Fruit fly (Drosophila melanogaster): ENCODE data around the gene CG42375.
A peak's percentile ranks its signal among the peaks of the same experiment; 100 is the strongest.

CG42375 gene

DNA sequence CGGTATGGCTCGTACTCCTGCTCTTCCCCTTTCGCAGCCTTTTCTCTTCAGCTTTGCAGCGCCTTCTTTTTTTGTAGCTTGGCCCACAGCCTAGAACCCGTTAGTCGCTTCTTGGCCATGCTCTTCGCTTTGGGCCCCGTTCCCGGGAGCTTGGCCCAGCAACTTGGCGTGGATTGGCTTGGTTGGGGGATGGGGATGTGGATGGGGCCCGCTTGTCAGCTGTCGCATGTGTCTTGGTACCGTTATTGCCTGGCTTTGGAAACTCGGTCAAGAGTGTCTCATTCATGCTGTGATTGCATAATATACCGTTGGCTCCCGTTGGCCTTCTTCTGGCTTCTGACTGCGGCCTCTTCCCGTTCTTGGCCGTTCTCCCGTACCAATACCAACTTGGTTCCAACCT lies 6.5 kb downstream of the CG42375 start:
- TF ChIP-seq Hr78 (GFP tag; optimal IDR thresholded peaks at IDR 0.05) (no peak), dsf (GFP tag; optimal IDR thresholded peaks at IDR 0.05; ENCODE audit: borderline replicate concordance) (no peak), CG32264 (GFP tag; optimal IDR thresholded peaks at IDR 0.05) (no peak), Hnf4 (GFP tag; optimal IDR thresholded peaks at IDR 0.05) (no peak), usp (GFP tag; optimal IDR thresholded peaks at IDR 0.05) (no peak)

DNA sequence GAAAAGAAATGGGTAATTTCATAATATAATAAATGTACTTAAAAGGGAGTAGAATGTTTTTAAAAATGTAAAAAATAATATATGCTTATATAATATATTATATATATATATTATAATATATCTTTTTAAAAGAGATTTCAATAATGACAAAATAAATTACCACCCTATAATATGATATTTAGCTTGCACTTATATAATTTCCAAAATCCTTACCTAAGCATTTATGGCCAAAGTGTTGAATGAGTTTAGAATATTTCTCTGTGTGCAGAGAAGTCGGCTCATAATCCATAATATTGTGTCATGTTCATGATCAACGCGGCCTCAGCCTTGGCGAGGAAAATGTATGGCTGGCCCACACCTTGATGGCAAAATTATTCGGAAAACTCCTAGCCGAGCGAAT lies 8.8 kb downstream of the CG42375 start:
- TF ChIP-seq psq (GFP tag; optimal IDR thresholded peaks at IDR 0.05) (no peak), ey (GFP tag; optimal IDR thresholded peaks at IDR 0.05) (no peak), woc (GFP tag; optimal IDR thresholded peaks at IDR 0.05) (no peak), usp (GFP tag; optimal IDR thresholded peaks at IDR 0.05) (no peak), h (GFP tag; optimal IDR thresholded peaks at IDR 0.05) (no peak), Myc (optimal IDR thresholded peaks at IDR 0.05) (no peak), dl (GFP tag; optimal IDR thresholded peaks at IDR 0.05; ENCODE audit: insufficient read depth in 1 of 2, partially characterized antibody in 2 of 2) (no peak), dsf (GFP tag; optimal IDR thresholded peaks at IDR 0.05; ENCODE audit: borderline replicate concordance) (no peak)

DNA sequence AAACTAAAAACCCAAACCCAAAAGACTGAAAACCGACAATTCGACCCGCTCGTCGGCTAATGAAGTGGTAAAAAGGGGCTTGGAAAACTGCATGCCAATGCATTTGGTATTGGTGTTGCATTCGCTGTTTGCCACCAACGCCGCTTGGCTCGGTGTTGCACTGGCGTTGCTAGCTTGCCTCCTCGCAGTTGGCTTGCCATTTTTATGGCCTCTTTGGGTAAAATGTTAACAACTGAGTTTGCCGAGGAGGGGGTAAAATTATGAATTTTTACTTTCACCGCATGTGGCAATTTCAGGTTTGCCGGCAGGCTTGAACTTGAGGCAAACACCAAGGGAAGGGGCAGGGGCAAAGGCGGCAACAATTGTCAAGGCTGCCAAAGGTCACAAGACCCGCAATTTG lies 9.2 kb downstream of the CG42375 start:
- TF ChIP-seq Myc (optimal IDR thresholded peaks at IDR 0.05) (no peak), Mio (GFP tag; optimal IDR thresholded peaks at IDR 0.05) (no peak), ey (GFP tag; optimal IDR thresholded peaks at IDR 0.05) (no peak)

DNA sequence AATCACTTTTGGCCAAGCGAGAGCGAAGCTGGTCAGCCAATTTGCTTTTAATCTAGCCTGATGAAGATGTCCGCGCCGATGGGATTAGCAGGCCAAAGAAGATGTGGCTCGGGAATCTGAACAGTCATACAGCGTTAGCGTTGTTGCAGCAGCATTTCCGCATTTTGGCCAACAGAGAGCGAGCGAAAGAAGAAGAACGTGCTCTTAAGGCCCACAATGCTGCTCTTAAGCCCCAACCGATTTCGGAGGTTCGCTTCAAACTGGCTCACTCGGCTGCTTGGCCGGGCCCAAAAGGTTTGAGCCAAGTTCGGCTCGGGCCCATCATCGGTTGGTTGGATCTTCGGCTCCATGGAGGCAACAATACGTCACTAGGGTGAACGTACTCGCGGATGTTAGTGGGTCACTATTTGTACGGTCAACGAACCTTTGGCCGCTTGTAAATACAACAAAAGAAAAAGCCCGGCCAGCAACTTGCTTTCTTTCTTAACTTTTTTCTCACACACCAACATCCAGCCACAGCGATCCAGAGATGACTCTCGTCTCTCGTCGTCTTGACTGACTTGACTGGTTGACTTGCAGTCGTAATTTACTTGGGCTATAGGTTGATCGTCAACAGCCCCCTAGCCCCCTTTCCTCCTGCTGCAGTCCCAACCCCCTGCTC lies 10.3 kb downstream of the CG42375 start:
- TF ChIP-seq Hr78 (GFP tag; optimal IDR thresholded peaks at IDR 0.05) (no peak), Dif (GFP tag; optimal IDR thresholded peaks at IDR 0.05; ENCODE audit: partially characterized antibody) (peak; percentile 36)

dm6 chr3R:13790820-13791219 lies 11.4 kb downstream of the CG42375 start:
- TF ChIP-seq fru (GFP tag; optimal IDR thresholded peaks at IDR 0.05) (no peak), CG32264 (GFP tag; optimal IDR thresholded peaks at IDR 0.05) (no peak), Dfd (GFP tag; optimal IDR thresholded peaks at IDR 0.05) (no peak), N (GFP tag; optimal IDR thresholded peaks at IDR 0.05) (no peak), OdsH (GFP tag; optimal IDR thresholded peaks at IDR 0.05) (no peak), CG9705 (GFP tag; optimal IDR thresholded peaks at IDR 0.05) (no peak), Hr78 (GFP tag; optimal IDR thresholded peaks at IDR 0.05) (no peak), dl (GFP tag; optimal IDR thresholded peaks at IDR 0.05; ENCODE audit: insufficient read depth in 1 of 2, partially characterized antibody in 2 of 2) (no peak), rgr (GFP tag; optimal IDR thresholded peaks at IDR 0.05) (no peak), pan (optimal IDR thresholded peaks at IDR 0.05) (no peak), psq (GFP tag; optimal IDR thresholded peaks at IDR 0.05) (no peak)

DNA sequence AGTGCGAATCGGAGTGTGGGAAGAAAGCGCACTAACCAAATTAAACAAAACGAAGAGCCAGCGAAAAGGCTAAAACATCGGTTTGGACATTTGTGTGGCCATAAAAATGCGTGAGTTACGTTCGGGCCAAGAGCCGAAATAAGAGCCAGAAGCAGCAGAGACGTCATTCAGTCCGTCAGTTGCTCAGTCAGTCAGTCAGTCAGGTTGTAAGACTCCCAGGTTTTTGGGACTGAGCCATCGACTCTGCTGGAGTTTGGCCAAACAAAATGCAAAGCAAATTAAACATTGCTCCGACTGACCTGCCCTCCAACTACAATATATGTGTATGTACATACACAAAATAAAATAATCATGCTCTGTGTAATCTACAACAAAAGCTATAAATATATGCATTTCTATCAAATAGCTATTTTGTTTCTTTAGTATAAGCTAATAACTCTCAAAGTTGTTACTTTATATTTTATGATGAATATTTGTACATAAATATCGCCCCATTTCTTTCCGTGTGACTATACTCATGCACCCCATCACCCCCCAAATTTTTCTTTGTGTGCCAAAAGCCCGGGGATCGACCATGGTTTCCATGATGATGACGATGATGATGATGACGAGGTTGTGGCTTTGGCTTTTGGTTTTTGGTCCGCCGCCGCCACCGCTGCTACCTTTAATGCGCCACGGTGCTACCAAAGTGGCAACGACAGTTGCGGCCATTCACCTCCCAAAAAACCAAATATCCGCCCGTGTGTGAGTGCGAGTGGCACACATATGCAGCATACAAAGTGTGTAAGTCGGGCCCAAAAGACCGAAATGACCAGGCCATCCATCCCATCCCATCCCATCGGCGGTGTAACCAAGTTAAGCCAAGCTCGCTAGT lies 13.9 kb downstream of the CG42375 start:
- TF ChIP-seq OdsH (GFP tag; optimal IDR thresholded peaks at IDR 0.05), result peak; percentile 63
- peak; percentile 45 for TF ChIP-seq psq (GFP tag; optimal IDR thresholded peaks at IDR 0.05)
- peak; percentile 81 for TF ChIP-seq fru (GFP tag; optimal IDR thresholded peaks at IDR 0.05)
- no peak for TF ChIP-seq Abd-B (GFP tag; optimal IDR thresholded peaks at IDR 0.05)
- TF ChIP-seq Rel (GFP tag; optimal IDR thresholded peaks at IDR 0.05), result no peak
- TF ChIP-seq Rel (tag; optimal IDR thresholded peaks at IDR 0.05), result no peak
- no peak for TF ChIP-seq pan (optimal IDR thresholded peaks at IDR 0.05)
- TF ChIP-seq GATAd (GFP tag; optimal IDR thresholded peaks at IDR 0.05), result no peak
- peak; percentile 23 for TF ChIP-seq rgr (GFP tag; optimal IDR thresholded peaks at IDR 0.05)
- peak; percentile 76 for TF ChIP-seq HLH106 (tag; optimal IDR thresholded peaks at IDR 0.05)
- TF ChIP-seq Sp1 (GFP tag; optimal IDR thresholded peaks at IDR 0.05), result peak; percentile 75
- TF ChIP-seq dmrt93B (GFP tag; optimal IDR thresholded peaks at IDR 0.05), result peak; percentile 44
- peak; percentile 70 for TF ChIP-seq h (GFP tag; optimal IDR thresholded peaks at IDR 0.05)
- TF ChIP-seq woc (GFP tag; optimal IDR thresholded peaks at IDR 0.05), result peak; percentile 11
- TF ChIP-seq Myc (optimal IDR thresholded peaks at IDR 0.05), result no peak
- peak; percentile 32 for TF ChIP-seq ey (GFP tag; optimal IDR thresholded peaks at IDR 0.05)
- peak in 1 of 2 experiments; percentile 76 for TF ChIP-seq foxo (GFP tag; optimal IDR thresholded peaks at IDR 0.05)
- TF ChIP-seq br (GFP tag; optimal IDR thresholded peaks at IDR 0.05), result peak; percentile 63

Data from whole organism, wandering third instar larva.